Worm (Caenorhabditis elegans): ENCODE data around the gene Y38E10A.8.

DNA sequence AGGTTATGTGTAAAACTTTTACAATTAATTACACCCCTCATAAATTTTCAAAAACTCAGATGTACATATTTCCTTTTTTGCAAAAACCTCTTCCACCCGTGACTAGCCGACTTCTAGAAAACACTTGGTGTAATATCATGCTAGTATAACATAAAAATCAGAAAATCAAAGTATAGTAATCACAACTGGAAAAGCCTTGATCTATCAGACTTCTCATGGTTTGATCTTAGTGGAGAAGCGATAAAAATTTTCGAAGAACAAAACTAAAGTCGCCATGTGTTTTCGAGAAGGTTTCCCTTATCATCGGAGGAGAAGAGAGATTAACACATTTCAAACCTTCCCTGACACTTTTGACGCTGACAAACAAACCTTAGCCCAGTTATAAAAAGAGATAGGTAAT is 21.6 kb downstream of the Y38E10A.8 start, which contains the start of gene nspe-5:
- TF ChIP-seq mel-28 (tag; optimal IDR thresholded peaks at IDR 0.05; ENCODE audit: borderline replicate concordance) (no peak), hmg-1.2 (GFP tag; IDR thresholded peaks at IDR 0.05) (no peak), ama-1 (optimal IDR thresholded peaks at IDR 0.05) (no peak), ama-1 (GFP tag; optimal IDR thresholded peaks at IDR 0.05) (no peak), ceh-27 (GFP tag; optimal IDR thresholded peaks at IDR 0.05) (no peak)
